Fruit fly (Drosophila melanogaster): ENCODE results near the gene CG11964.

dm6 chr3R:8965546-8965945 lies 20.7 kb upstream of the CG11964 start:
- TF ChIP-seq N (GFP tag; optimal IDR thresholded peaks at IDR 0.05): no peak
- no peak for TF ChIP-seq Abd-B (GFP tag; optimal IDR thresholded peaks at IDR 0.05)
